Worm (Caenorhabditis elegans): ENCODE results near the gene F23A7.4.

The F23A7.4 gene

ce11 chrX:16217749-16218148 lies 5.3 kb downstream of the F23A7.4 start (continued):
- TF ChIP-seq F23B12.7 (tag; optimal IDR thresholded peaks at IDR 0.05; ENCODE audit: insufficient read depth) (no peak), nhr-80 (tag; optimal IDR thresholded peaks at IDR 0.05) (no peak), T07F8.4 (tag; optimal IDR thresholded peaks at IDR 0.05) (no peak), tlf-1 (GFP tag; optimal IDR thresholded peaks at IDR 0.05) (no peak), ceh-100 (GFP tag; IDR thresholded peaks at IDR 0.05) (no peak), let-526 (GFP tag; IDR thresholded peaks at IDR 0.05) (no peak), somi-1 (GFP tag; optimal IDR thresholded peaks at IDR 0.05) (no peak), lin-40 (tag; optimal IDR thresholded peaks at IDR 0.05) (no peak), ztf-26 (tag; optimal IDR thresholded peaks at IDR 0.05) (no peak), dpl-1 (GFP tag; optimal IDR thresholded peaks at IDR 0.05) (no peak), snpc-1.3 (tag; optimal IDR thresholded peaks at IDR 0.05; ENCODE audit: insufficient read depth) (no peak), Y53G8AR.9 (GFP tag; conservative IDR thresholded peaks at IDR 0.05) (no peak), nhr-90 (tag; optimal IDR thresholded peaks at IDR 0.05) (peak; percentile 38), akir-1 (GFP tag; optimal IDR thresholded peaks at IDR 0.05) (no peak), gei-17 (GFP tag; optimal IDR thresholded peaks at IDR 0.05) (no peak), F57A8.1 (GFP tag; optimal IDR thresholded peaks at IDR 0.05) (no peak), ama-1 (optimal IDR thresholded peaks at IDR 0.05) (no peak), ama-1 (GFP tag; optimal IDR thresholded peaks at IDR 0.05) (peak in 1 of 2 experiments; percentile 20), B0035.1 (tag; optimal IDR thresholded peaks at IDR 0.05) (no peak), Y95B8A.8 (GFP tag; IDR thresholded peaks at IDR 0.05) (no peak), cebp-2 (GFP tag; IDR thresholded peaks at IDR 0.05) (no peak), sea-2 (GFP tag; IDR thresholded peaks at IDR 0.05) (no peak), die-1 (tag; optimal IDR thresholded peaks at IDR 0.05) (peak; percentile 61), snpc-1.1 (tag; optimal IDR thresholded peaks at IDR 0.05; ENCODE audit: insufficient read depth) (no peak), K11D2.4 (GFP tag; IDR thresholded peaks at IDR 0.05) (no peak), mel-28 (tag; optimal IDR thresholded peaks at IDR 0.05; ENCODE audit: borderline replicate concordance) (no peak), K12H6.12 (tag; optimal IDR thresholded peaks at IDR 0.05) (no peak), tbx-9 (tag; optimal IDR thresholded peaks at IDR 0.05; ENCODE audit: borderline replicate concordance) (no peak), F33H1.4 (GFP tag; IDR thresholded peaks at IDR 0.05) (no peak), zim-3 (tag; optimal IDR thresholded peaks at IDR 0.05) (no peak), rpc-1 (optimal IDR thresholded peaks at IDR 0.05) (peak; percentile 53), rpc-1 (tag; optimal IDR thresholded peaks at IDR 0.05) (peak; percentile 91), rcor-1 (GFP tag; IDR thresholded peaks at IDR 0.05) (0 out of 2 replicates have a peak, but pooled peaks have one; percentile 24)

ce11 chrX:16218306-16218705 lies 5.9 kb downstream of the F23A7.4 start:
- no peak for TF ChIP-seq snpc-1.3 (tag; optimal IDR thresholded peaks at IDR 0.05; ENCODE audit: insufficient read depth)
- no peak for TF ChIP-seq lin-26 (GFP tag; IDR thresholded peaks at IDR 0.05)
- no peak for TF ChIP-seq snpc-1.1 (tag; optimal IDR thresholded peaks at IDR 0.05; ENCODE audit: insufficient read depth)
- TF ChIP-seq F37B4.10 (GFP tag; IDR thresholded peaks at IDR 0.05) = no peak
- no peak for TF ChIP-seq madf-3 (GFP tag; IDR thresholded peaks at IDR 0.05)
- TF ChIP-seq attf-3 (GFP tag; conservative IDR thresholded peaks at IDR 0.05) = no peak
- TF ChIP-seq dox-1 (GFP tag; IDR thresholded peaks at IDR 0.05) = no peak
- TF ChIP-seq nhr-27 (tag; optimal IDR thresholded peaks at IDR 0.05) = no peak
- TF ChIP-seq nhr-80 (tag; optimal IDR thresholded peaks at IDR 0.05) = peak; percentile 26
- TF ChIP-seq hmg-1.2 (GFP tag; IDR thresholded peaks at IDR 0.05) = peak; percentile 66; the same call in 1 of the 2 replicates
- TF ChIP-seq ama-1 (optimal IDR thresholded peaks at IDR 0.05) = no peak
- no peak for TF ChIP-seq ama-1 (GFP tag; optimal IDR thresholded peaks at IDR 0.05)
- TF ChIP-seq chd-7 (tag; optimal IDR thresholded peaks at IDR 0.05) = no peak
- no peak for TF ChIP-seq lin-40 (tag; optimal IDR thresholded peaks at IDR 0.05)
- TF ChIP-seq madf-6 (GFP tag; IDR thresholded peaks at IDR 0.05) = no peak
- TF ChIP-seq ceh-91 (GFP tag; IDR thresholded peaks at IDR 0.05) = no peak
- no peak for TF ChIP-seq egrh-3 (GFP tag; IDR thresholded peaks at IDR 0.05)
- no peak for TF ChIP-seq F33H1.4 (GFP tag; IDR thresholded peaks at IDR 0.05)
- TF ChIP-seq hsf-1 (GFP tag; IDR thresholded peaks at IDR 0.05) = no peak

Measured in whole organism, young adult.